Fruit fly (Drosophila melanogaster) whole organism, wandering third instar larva: ENCODE data around the gene CG4666.

ENCODE experiments used
- OdsH ChIP-seq: fragments of 200-800 bp; sonication (Bioruptor generic); optimal IDR thresholded peaks from 2 replicates; lab custom pipeline; 2016; ENCODE audit warnings: missing biosample characterization, mild to moderate bottlenecking, missing genetic modification characterization
- Sp1 ChIP-seq: fragments of 200-800 bp; sonication (Bioruptor generic); optimal IDR thresholded peaks from 3 replicates; lab custom pipeline; 2019; ENCODE audit warnings: missing biosample characterization, mild to moderate bottlenecking, missing genetic modification characterization, moderate library complexity
- tai ChIP-seq: sonication (Bioruptor generic); optimal IDR thresholded peaks from 2 replicates; lab custom pipeline; 2016; ENCODE audit warnings: missing biosample characterization, missing genetic modification characterization
- usp ChIP-seq: fragments of >200 bp; optimal IDR thresholded peaks from 2 replicates; lab custom pipeline; 2017; ENCODE audit warnings: missing biosample characterization, missing genetic modification characterization

- TF ChIP-seq Sp1 (no peak), OdsH (GFP tag; lab: Kevin White, UChicago) (no peak), usp (GFP tag; lab: Kevin White, UChicago) (no peak), tai (no peak)
These were observed 26.5 kb downstream of the CG4666 start for dm6 chrX:6050935-6051656.
